Fruit fly (Drosophila melanogaster) whole organism, embryonic: ENCODE measurements around the gene CG44362.

Experiments
- Ada2b ChIP-seq: fragments of 200-800 bp; sonication (Bioruptor generic); IDR thresholded peaks from 2 replicates; pipeline ENCODE4 v1.3.6; 2022; ENCODE audit warnings: missing biosample characterization, missing genetic modification characterization
- Bgb ChIP-seq: fragments of 200-800 bp; sonication (Bioruptor generic); IDR thresholded peaks from 2 replicates; pipeline ENCODE4 v1.3.6; 2022; ENCODE audit warnings: missing biosample characterization, missing genetic modification characterization; ENCODE audit not compliant: partially characterized antibody
- BtbVII ChIP-seq: fragments of 200-800 bp; sonication (Bioruptor generic); optimal IDR thresholded peaks from 3 replicates; lab custom pipeline; 2017; ENCODE audit warnings: missing biosample characterization, mild to moderate bottlenecking, missing genetic modification characterization
- CG1024 ChIP-seq: fragments of 200-800 bp; sonication (Bioruptor generic); IDR thresholded peaks from 2 replicates; pipeline ENCODE4 v1.3.6; 2022; ENCODE audit warnings: missing biosample characterization, missing genetic modification characterization
- CG10366 ChIP-seq: fragments of 200-800 bp; sonication (Bioruptor generic); IDR thresholded peaks from 2 replicates; pipeline ENCODE4 v1.3.6; 2022; ENCODE audit warnings: missing biosample characterization, missing genetic modification characterization
- CG11093 ChIP-seq: fragments of 200-800 bp; sonication (Bioruptor generic); IDR thresholded peaks from 3 replicates; pipeline ENCODE4 v1.3.6; 2022; ENCODE audit warnings: missing biosample characterization, missing genetic modification characterization
- CG12219 ChIP-seq: fragments of 200-800 bp; sonication (Bioruptor generic); optimal IDR thresholded peaks from 3 replicates; lab custom pipeline; 2018; ENCODE audit warnings: missing biosample characterization, mild to moderate bottlenecking, missing genetic modification characterization
- CG17359 ChIP-seq: fragments of 200-800 bp; sonication (Bioruptor generic); optimal IDR thresholded peaks from 3 replicates; lab custom pipeline; 2018; ENCODE audit warnings: missing biosample characterization, mild to moderate bottlenecking, missing genetic modification characterization, moderate library complexity
- CG17385 ChIP-seq: fragments of 200-800 bp; sonication (Bioruptor generic); optimal IDR thresholded peaks from 3 replicates; lab custom pipeline; 2018; ENCODE audit warnings: missing biosample characterization, mild to moderate bottlenecking, missing genetic modification characterization
- CG42726 ChIP-seq: fragments of 200-800 bp; sonication (Bioruptor generic); IDR thresholded peaks from 2 replicates; pipeline ENCODE4 v1.3.6; 2022; ENCODE audit warnings: missing biosample characterization, missing genetic modification characterization; ENCODE audit not compliant: partially characterized antibody
- CG4328 ChIP-seq: fragments of 200-800 bp; sonication (Bioruptor generic); optimal IDR thresholded peaks from 3 replicates; lab custom pipeline; 2017; ENCODE audit warnings: missing biosample characterization, missing genetic modification reagents, missing genetic modification characterization
- CG4424 ChIP-seq: fragments of 200-800 bp; sonication (Bioruptor generic); optimal IDR thresholded peaks from 3 replicates; lab custom pipeline; 2016; ENCODE audit warnings: missing biosample characterization, missing genetic modification characterization
- CG5245 ChIP-seq: fragments of 200-800 bp; sonication (Bioruptor generic); optimal IDR thresholded peaks from 3 replicates; lab custom pipeline; 2016; ENCODE audit warnings: missing biosample characterization, missing genetic modification characterization
- CG6654 ChIP-seq: fragments of 200-800 bp; sonication (Bioruptor generic); optimal IDR thresholded peaks from 2 replicates; lab custom pipeline; 2017; ENCODE audit warnings: missing biosample characterization, mild to moderate bottlenecking, missing genetic modification characterization
- CG8478 ChIP-seq: fragments of >200 bp; optimal IDR thresholded peaks from 2 replicates; lab custom pipeline; 2018
- CG9437 ChIP-seq: fragments of 200-800 bp; sonication (Bioruptor generic); optimal IDR thresholded peaks from 2 replicates; lab custom pipeline; 2018; ENCODE audit warnings: missing biosample characterization, mild to moderate bottlenecking, missing genetic modification characterization
- CG9609 ChIP-seq: fragments of 200-800 bp; sonication (Bioruptor generic); optimal IDR thresholded peaks from 3 replicates; lab custom pipeline; 2016; ENCODE audit warnings: missing biosample characterization, missing genetic modification characterization
- CG9932 ChIP-seq: fragments of 200-800 bp; sonication (Bioruptor generic); IDR thresholded peaks from 2 replicates; pipeline ENCODE4 v1.3.6; 2022; ENCODE audit warnings: missing biosample characterization, missing genetic modification characterization
- Dad ChIP-seq: fragments of 200-800 bp; sonication (Bioruptor generic); optimal IDR thresholded peaks from 3 replicates; lab custom pipeline; 2016; ENCODE audit warnings: missing biosample characterization, missing genetic modification characterization
- Eip74EF ChIP-seq, 2 experiments: fragments of 200-800 bp in 1 of 2; fragments of >200 bp in 1 of 2; sonication (Bioruptor generic) in 1 of 2; optimal IDR thresholded peaks; 2 replicates each; lab custom pipeline; 2017 to 2019; ENCODE audit warnings: missing biosample characterization in 2 of 2, missing genetic modification characterization in 2 of 2, mild to moderate bottlenecking in 1 of 2, moderate library complexity in 1 of 2
- Ets97D ChIP-seq: fragments of 200-800 bp; sonication (Bioruptor generic); optimal IDR thresholded peaks from 3 replicates; lab custom pipeline; 2016; ENCODE audit warnings: missing biosample characterization, missing genetic modification characterization
- Fer2 ChIP-seq: fragments of 200-800 bp; sonication (Bioruptor generic); optimal IDR thresholded peaks from 2 replicates; lab custom pipeline; 2018; ENCODE audit warnings: missing biosample characterization, mild to moderate bottlenecking, missing genetic modification characterization, moderate library complexity
- Hand ChIP-seq: fragments of 200-800 bp; sonication (Bioruptor generic); optimal IDR thresholded peaks from 2 replicates; lab custom pipeline; 2017; ENCODE audit warnings: mild to moderate bottlenecking, missing biosample characterization, missing genetic modification reagents, missing genetic modification characterization
- Nf-YC ChIP-seq: fragments of 200-800 bp; optimal IDR thresholded peaks from 3 replicates; lab custom pipeline; 2019; ENCODE audit warnings: missing biosample characterization, mild to moderate bottlenecking, missing genetic modification characterization, moderate library complexity
- Oaz ChIP-seq: fragments of 200-800 bp; sonication (Bioruptor generic); IDR thresholded peaks from 2 replicates; pipeline ENCODE4 v1.3.6; 2022; ENCODE audit warnings: missing biosample characterization, missing genetic modification characterization
- Oli ChIP-seq: fragments of 200-800 bp; sonication (Bioruptor generic); optimal IDR thresholded peaks from 2 replicates; lab custom pipeline; 2018; ENCODE audit warnings: missing biosample characterization, mild to moderate bottlenecking, missing genetic modification characterization, moderate library complexity
- Optix ChIP-seq: fragments of 200-800 bp; sonication (Bioruptor generic); IDR thresholded peaks from 3 replicates; pipeline ENCODE4 v1.3.6; 2022; ENCODE audit warnings: missing biosample characterization, missing genetic modification characterization
- Rfx ChIP-seq: fragments of 200-800 bp; sonication (Bioruptor generic); IDR thresholded peaks from 2 replicates; pipeline ENCODE4 v1.3.6; 2022; ENCODE audit warnings: missing biosample characterization, missing genetic modification characterization
- Ssrp ChIP-seq: fragments of 200-800 bp; sonication (Bioruptor generic); optimal IDR thresholded peaks from 2 replicates; lab custom pipeline; 2018; ENCODE audit warnings: missing biosample characterization, mild to moderate bottlenecking, missing genetic modification characterization, moderate library complexity
- Stat92E ChIP-seq, 3 experiments: fragments of >200 bp in 2 of 3; fragments of 200-800 bp in 1 of 3; sonication (Bioruptor generic) in 1 of 3; optimal IDR thresholded peaks; 2 replicates each; lab custom pipeline; 2017 to 2019; ENCODE audit warnings: missing biosample characterization in 3 of 3, missing genetic modification characterization in 3 of 3, mild to moderate bottlenecking in 1 of 3, moderate library complexity in 1 of 3
- Xbp1 ChIP-seq: fragments of 200-800 bp; sonication (Bioruptor generic); optimal IDR thresholded peaks from 3 replicates; lab custom pipeline; 2016; ENCODE audit warnings: missing biosample characterization, mild to moderate bottlenecking, missing genetic modification characterization
- crp ChIP-seq, 2 experiments: fragments of 200-800 bp; sonication (Bioruptor generic); optimal IDR thresholded peaks; 2 replicates in 1 of 2; 3 replicates in 1 of 2; lab custom pipeline; 2017; ENCODE audit warnings: missing biosample characterization in 2 of 2, missing genetic modification characterization in 2 of 2, mild to moderate bottlenecking in 1 of 2, moderate library complexity in 1 of 2
- dimm ChIP-seq: fragments of 200-800 bp; sonication (Bioruptor generic); IDR thresholded peaks from 2 replicates; pipeline ENCODE4 v1.3.6; 2022; ENCODE audit warnings: missing biosample characterization, missing genetic modification characterization
- disco-r ChIP-seq: fragments of 200-800 bp; sonication (Bioruptor generic); optimal IDR thresholded peaks from 2 replicates; lab custom pipeline; 2016; ENCODE audit warnings: missing biosample characterization, missing genetic modification characterization
- dmrt11E ChIP-seq: fragments of 200-800 bp; sonication (Bioruptor generic); optimal IDR thresholded peaks from 3 replicates; lab custom pipeline; 2018; ENCODE audit warnings: missing biosample characterization, mild to moderate bottlenecking, missing genetic modification characterization, moderate library complexity
- dpn ChIP-seq, 2 experiments: fragments of 200-800 bp; sonication (Bioruptor generic); optimal IDR thresholded peaks; 3 replicates each; lab custom pipeline; 2016; ENCODE audit warnings: missing biosample characterization in 2 of 2, missing genetic modification characterization in 2 of 2
- fd102C ChIP-seq: fragments of 200-800 bp; sonication (Bioruptor generic); optimal IDR thresholded peaks from 2 replicates; lab custom pipeline; 2018; ENCODE audit warnings: missing biosample characterization, mild to moderate bottlenecking, missing genetic modification characterization, moderate library complexity
- fd3F ChIP-seq: fragments of 200-800 bp; sonication (Bioruptor generic); optimal IDR thresholded peaks from 2 replicates; lab custom pipeline; 2018; ENCODE audit warnings: missing biosample characterization, mild to moderate bottlenecking, missing genetic modification characterization, moderate library complexity
- gfzf ChIP-seq: fragments of 200-800 bp; sonication (Bioruptor generic); optimal IDR thresholded peaks from 2 replicates; lab custom pipeline; 2016; ENCODE audit warnings: missing biosample characterization, mild to moderate bottlenecking, missing genetic modification characterization, moderate library complexity
- grau ChIP-seq: fragments of 200-800 bp; optimal IDR thresholded peaks from 3 replicates; lab custom pipeline; 2019; ENCODE audit warnings: missing biosample characterization, mild to moderate bottlenecking, missing genetic modification characterization, moderate library complexity
- hth ChIP-seq: fragments of >200 bp; optimal IDR thresholded peaks from 2 replicates; lab custom pipeline; 2017; ENCODE audit warnings: inconsistent platforms
- jigr1 ChIP-seq: fragments of 200-800 bp; sonication (Bioruptor generic); IDR thresholded peaks from 3 replicates; pipeline ENCODE4 v1.3.6; 2022; ENCODE audit warnings: missing biosample characterization, missing genetic modification characterization
- lilli ChIP-seq: fragments of 200-800 bp; sonication (Bioruptor generic); optimal IDR thresholded peaks from 3 replicates; lab custom pipeline; 2016; ENCODE audit warnings: missing biosample characterization, missing genetic modification characterization
- lov ChIP-seq, 2 experiments: fragments of 200-800 bp in 1 of 2; fragments of >200 bp in 1 of 2; sonication (Bioruptor generic) in 1 of 2; IDR thresholded peaks in 1 of 2; optimal IDR thresholded peaks in 1 of 2; 2 replicates in 1 of 2; 3 replicates in 1 of 2; pipeline versions ENCODE4 v1.3.6 to Lab custom; 2017 to 2022; ENCODE audit warnings: missing biosample characterization in 1 of 2, missing genetic modification characterization in 1 of 2
- otp ChIP-seq: fragments of 200-800 bp; sonication (Bioruptor generic); IDR thresholded peaks from 3 replicates; pipeline ENCODE4, ENCODE4 v1.3.6; 2022; ENCODE audit warnings: missing biosample characterization, missing genetic modification characterization
- pros ChIP-seq: fragments of 200-800 bp; sonication (Bioruptor generic); optimal IDR thresholded peaks from 3 replicates; lab custom pipeline; 2019; ENCODE audit warnings: missing biosample characterization, mild to moderate bottlenecking, missing genetic modification characterization, moderate library complexity
- rib ChIP-seq: fragments of 200-800 bp; sonication (Bioruptor generic); IDR thresholded peaks from 2 replicates; pipeline ENCODE4 v1.3.6; 2022; ENCODE audit warnings: missing biosample characterization, missing genetic modification characterization
- sens-2 ChIP-seq: fragments of 200-800 bp; sonication (Bioruptor generic); IDR thresholded peaks from 2 replicates; pipeline ENCODE4 v1.3.6; 2022; ENCODE audit warnings: missing biosample characterization, missing genetic modification characterization
- shn ChIP-seq: fragments of 200-800 bp; sonication (Bioruptor generic); optimal IDR thresholded peaks from 3 replicates; lab custom pipeline; 2016; ENCODE audit warnings: missing biosample characterization, missing genetic modification characterization
- slbo ChIP-seq: fragments of 200-800 bp; sonication (Bioruptor generic); IDR thresholded peaks from 2 replicates; pipeline ENCODE4 v1.3.6; 2022; ENCODE audit warnings: missing biosample characterization, missing genetic modification characterization

Gene CG44362

DNA sequence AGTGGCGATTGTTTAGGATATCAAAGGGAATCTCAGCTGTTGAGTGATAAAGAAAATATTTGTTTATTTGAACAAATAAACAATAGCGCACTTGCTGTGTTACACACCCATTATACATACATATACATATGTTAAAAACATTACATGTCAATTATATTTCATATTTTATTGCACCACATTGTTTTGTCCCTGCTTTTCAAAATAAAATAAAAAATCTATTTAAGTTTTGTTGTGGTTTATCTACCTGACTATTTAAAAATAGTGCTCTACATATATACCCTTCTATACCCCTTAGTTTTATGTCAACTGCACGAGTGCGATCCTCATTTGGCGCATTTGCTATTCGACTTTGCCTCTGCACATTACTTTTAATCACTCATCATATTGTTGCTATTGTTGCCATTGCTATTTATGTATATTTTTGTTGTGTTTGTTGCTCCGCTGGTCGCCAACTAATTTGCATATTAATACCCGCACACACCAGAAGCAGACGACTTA, 47.4 kb upstream of the CG44362 start (continued):
- TF ChIP-seq CG10366 = peak; percentile 88
- TF ChIP-seq sens-2 (GFP tag; lab: Robert Waterston, UW) = peak; percentile 57
- peak; percentile 88 for TF ChIP-seq lilli (GFP tag; lab: Kevin White, UChicago)
- TF ChIP-seq hth (lab: Kevin White, UChicago) = no peak
- TF ChIP-seq Ssrp (tag; lab: Kevin White, UChicago) = peak; percentile 94
- TF ChIP-seq CG17359 (tag; lab: Kevin White, UChicago) = peak; percentile 95
- TF ChIP-seq Bgb (GFP tag; lab: Robert Waterston, UW) = no peak; the same call in 1 of the 2 replicates
- no peak for TF ChIP-seq Optix (GFP tag; lab: Robert Waterston, UW)
- TF ChIP-seq Hand (GFP tag; lab: Kevin White, UChicago) = peak; percentile 59
- TF ChIP-seq Ets97D (GFP tag; lab: Kevin White, UChicago) = peak; percentile 17
- TF ChIP-seq CG4328 (GFP tag; lab: Kevin White, UChicago) = peak; percentile 54
- TF ChIP-seq CG12219 (GFP tag; lab: Kevin White, UChicago) = peak; percentile 85
- TF ChIP-seq BtbVII = peak; percentile 72
- peak; percentile 48 for TF ChIP-seq Nf-YC (tag; lab: Kevin White, UChicago)
- TF ChIP-seq CG17385 (GFP tag; lab: Kevin White, UChicago) = peak; percentile 84
- TF ChIP-seq Oli (tag; lab: Kevin White, UChicago) = peak; percentile 97
- peak; percentile 79 to 89 for TF ChIP-seq dpn (GFP tag; optimal IDR thresholded peaks at IDR 0.05; lab: Kevin White, UChicago)
- TF ChIP-seq Eip74EF (GFP tag; optimal IDR thresholded peaks at IDR 0.05; lab: Kevin White, UChicago) = peak in 1 of 2 experiments; percentile 81
- TF ChIP-seq pros = no peak
- peak; percentile 79 for TF ChIP-seq CG9609
- TF ChIP-seq CG5245 (GFP tag; lab: Kevin White, UChicago) = peak; percentile 86
- peak; percentile 76 for TF ChIP-seq otp
- TF ChIP-seq jigr1 = peak; percentile 97
- TF ChIP-seq Oaz = peak; percentile 77
- peak; percentile 56 for TF ChIP-seq disco-r (GFP tag; lab: Kevin White, UChicago)
- TF ChIP-seq CG1024 (GFP tag; lab: Robert Waterston, UW) = peak; percentile 49
- TF ChIP-seq rib (GFP tag; lab: Robert Waterston, UW) = peak; percentile 80
- peak; percentile 92 for TF ChIP-seq Rfx (GFP tag; lab: Robert Waterston, UW)
- TF ChIP-seq Stat92E (GFP tag; optimal IDR thresholded peaks at IDR 0.05; lab: Kevin White, UChicago) = no peak
- peak; percentile 90 for TF ChIP-seq Ada2b (GFP tag; lab: Robert Waterston, UW)
- TF ChIP-seq fd3F (GFP tag; lab: Kevin White, UChicago) = peak; percentile 87
- TF ChIP-seq CG6654 (GFP tag; lab: Kevin White, UChicago) = peak; percentile 72
- TF ChIP-seq fd102C (GFP tag; lab: Kevin White, UChicago) = no peak
- peak; percentile 80 for TF ChIP-seq Fer2
- TF ChIP-seq CG11093 = peak; percentile 94
- peak; percentile 89 for TF ChIP-seq CG9932 (GFP tag; lab: Robert Waterston, UW)
- TF ChIP-seq lov (optimal IDR thresholded peaks at IDR 0.05; lab: Kevin White, UChicago) = no peak
- TF ChIP-seq lov (GFP tag; IDR thresholded peaks at IDR 0.05; lab: Robert Waterston, UW) = peak; percentile 34; the same call in 1 of the 3 replicates
- TF ChIP-seq slbo (GFP tag; lab: Robert Waterston, UW) = peak; percentile 94
- TF ChIP-seq dmrt11E (tag; lab: Kevin White, UChicago) = peak; percentile 90
- no peak for TF ChIP-seq gfzf (GFP tag; lab: Kevin White, UChicago)
- TF ChIP-seq grau (tag; lab: Kevin White, UChicago) = peak; percentile 94
- TF ChIP-seq Xbp1 (GFP tag; lab: Kevin White, UChicago) = peak; percentile 86
- TF ChIP-seq Dad (GFP tag; lab: Kevin White, UChicago) = peak; percentile 62
- TF ChIP-seq crp (GFP tag; optimal IDR thresholded peaks at IDR 0.05; lab: Kevin White, UChicago) = peak in 1 of 2 experiments; percentile 54
- TF ChIP-seq dimm (GFP tag; lab: Robert Waterston, UW) = peak; percentile 85
- TF ChIP-seq CG9437 (GFP tag; lab: Kevin White, UChicago) = peak; percentile 75
- peak; percentile 94 for TF ChIP-seq CG4424 (GFP tag; lab: Kevin White, UChicago)
- no peak for TF ChIP-seq CG8478 (lab: Kevin White, UChicago)
- no peak for TF ChIP-seq CG42726
- peak; percentile 70 for TF ChIP-seq shn (GFP tag; lab: Kevin White, UChicago)
